Worm (Caenorhabditis elegans) whole organism, L1 larva: ENCODE measurements around the gene lec-9.

Experiments used
- C04F5.9 ChIP-seq: sonication (generic microtip); optimal IDR thresholded peaks from 2 replicates; lab custom pipeline; 2016; ENCODE audit warnings: missing genetic modification characterization, missing compliant biosample characterization
- C16A3.4 ChIP-seq: fragments of 150-350 bp; optimal IDR thresholded peaks from 2 replicates; lab custom pipeline; 2014; ENCODE audit warnings: missing biosample characterization, missing genetic modification characterization
- C34B4.2 ChIP-seq: sonication (generic microtip); optimal IDR thresholded peaks from 2 replicates; lab custom pipeline; 2017; ENCODE audit warnings: mild to moderate bottlenecking, missing genetic modification characterization, missing compliant biosample characterization
- F16B12.6 ChIP-seq: fragments of 150-350 bp; optimal IDR thresholded peaks from 2 replicates; lab custom pipeline; 2014; ENCODE audit warnings: missing biosample characterization, missing genetic modification characterization
- aha-1 ChIP-seq: fragments of 150-350 bp; optimal IDR thresholded peaks from 2 replicates; lab custom pipeline; 2014; ENCODE audit warnings: missing biosample characterization, missing genetic modification characterization
- alr-1 ChIP-seq: fragments of 200-800 bp; sonication (Bioruptor generic); optimal IDR thresholded peaks from 2 replicates; lab custom pipeline; 2018; ENCODE audit warnings: borderline replicate concordance, mild to moderate bottlenecking, missing genetic modification characterization, missing compliant biosample characterization
- ama-1 ChIP-seq: fragments of 150-350 bp; optimal IDR thresholded peaks from 2 replicates; lab custom pipeline; 2014
- ceh-63 ChIP-seq: fragments of 200-800 bp; sonication (Bioruptor generic); optimal IDR thresholded peaks from 2 replicates; lab custom pipeline; 2018; ENCODE audit warnings: mild to moderate bottlenecking, missing genetic modification characterization, missing compliant biosample characterization
- ceh-8 ChIP-seq: fragments of 200-800 bp; sonication (Bioruptor generic); optimal IDR thresholded peaks from 2 replicates; lab custom pipeline; 2018; ENCODE audit warnings: mild to moderate bottlenecking, missing genetic modification characterization, moderate library complexity, missing compliant biosample characterization
- ceh-82 ChIP-seq, 3 experiments: fragments of 150-350 bp in 1 of 3; sonication (generic microtip) in 2 of 3; optimal IDR thresholded peaks; 2 replicates each; lab custom pipeline; 2014 to 2017; ENCODE audit warnings: missing biosample characterization in 3 of 3, missing genetic modification characterization in 3 of 3
- ceh-88 ChIP-seq: fragments of 200-800 bp; sonication (Bioruptor generic); IDR thresholded peaks from 2 replicates; pipeline ENCODE4 v1.3.6; 2022; ENCODE audit warnings: missing genetic modification characterization, missing compliant biosample characterization
- ceh-90 ChIP-seq: sonication (generic microtip); optimal IDR thresholded peaks from 2 replicates; lab custom pipeline; 2016; ENCODE audit warnings: missing genetic modification characterization, missing compliant biosample characterization
- ces-1 ChIP-seq: fragments of 150-350 bp; optimal IDR thresholded peaks from 2 replicates; lab custom pipeline; 2014; ENCODE audit warnings: missing biosample characterization, missing genetic modification reagents, missing genetic modification characterization
- efl-1 ChIP-seq, 4 experiments: fragments of 150-350 bp; optimal IDR thresholded peaks in 3 of 4; peaks in 1 of 4; 1 replicate in 1 of 4; 2 replicates in 3 of 4; lab custom pipeline; 2014; ENCODE audit warnings: missing biosample characterization in 2 of 4, missing genetic modification characterization in 2 of 4, missing genetic modification reagents in 2 of 4
- egl-27 ChIP-seq, 2 experiments: fragments of 150-350 bp in 1 of 2; sonication (generic microtip); optimal IDR thresholded peaks; 3 replicates each; lab custom pipeline; 2017 to 2018; ENCODE audit warnings: missing biosample characterization in 2 of 2, missing genetic modification characterization in 2 of 2, missing genetic modification reagents in 2 of 2
- ets-5 ChIP-seq: fragments of 200-800 bp; sonication (Bioruptor generic); IDR thresholded peaks from 2 replicates; pipeline ENCODE4 v1.3.6; 2022; ENCODE audit warnings: missing genetic modification characterization, missing compliant biosample characterization
- fkh-10 ChIP-seq: sonication (generic microtip); optimal IDR thresholded peaks from 2 replicates; lab custom pipeline; 2017; ENCODE audit warnings: missing biosample characterization, missing genetic modification reagents, missing genetic modification characterization
- fkh-8 ChIP-seq: sonication (generic microtip); optimal IDR thresholded peaks from 2 replicates; lab custom pipeline; 2016; ENCODE audit warnings: mild to moderate bottlenecking, missing genetic modification characterization, missing compliant biosample characterization
- hlh-4 ChIP-seq: sonication (generic microtip); optimal IDR thresholded peaks from 2 replicates; lab custom pipeline; 2016; ENCODE audit warnings: mild to moderate bottlenecking, missing genetic modification characterization, missing compliant biosample characterization
- hpl-2 ChIP-seq: fragments of 150-350 bp; optimal IDR thresholded peaks from 2 replicates; lab custom pipeline; 2014; ENCODE audit warnings: missing biosample characterization, missing genetic modification reagents, missing genetic modification characterization
- irx-1 ChIP-seq: sonication (generic microtip); optimal IDR thresholded peaks from 2 replicates; lab custom pipeline; 2016; ENCODE audit warnings: missing genetic modification characterization, missing compliant biosample characterization
- lin-13 ChIP-seq: fragments of 150-350 bp; optimal IDR thresholded peaks from 2 replicates; lab custom pipeline; 2014; ENCODE audit warnings: missing biosample characterization, missing genetic modification reagents, missing genetic modification characterization
- lin-14 ChIP-seq: fragments of 200-800 bp; sonication (Bioruptor generic); optimal IDR thresholded peaks from 2 replicates; lab custom pipeline; 2018; ENCODE audit warnings: mild to moderate bottlenecking, missing genetic modification characterization, moderate library complexity, missing compliant biosample characterization
- lin-35 ChIP-seq, 2 experiments: fragments of 150-350 bp; optimal IDR thresholded peaks; 2 replicates each; lab custom pipeline; 2014; ENCODE audit warnings: missing biosample characterization in 2 of 2, missing genetic modification characterization in 2 of 2, missing genetic modification reagents in 2 of 2
- lir-3 ChIP-seq: sonication (generic microtip); optimal IDR thresholded peaks from 2 replicates; lab custom pipeline; 2016; ENCODE audit warnings: mild to moderate bottlenecking, missing genetic modification characterization, moderate library complexity, missing compliant biosample characterization; ENCODE audit not compliant: poor library complexity
- lsy-2 ChIP-seq, 2 experiments: fragments of 150-350 bp; optimal IDR thresholded peaks; 2 replicates each; lab custom pipeline; 2014; ENCODE audit warnings: missing biosample characterization in 2 of 2, missing genetic modification characterization in 2 of 2
- mab-9 ChIP-seq: fragments of 200-800 bp; sonication (Bioruptor generic); IDR thresholded peaks from 2 replicates; pipeline ENCODE4 v1.3.6; 2022; ENCODE audit warnings: missing genetic modification reagents, missing genetic modification characterization, missing compliant biosample characterization
- mdl-1 ChIP-seq, 2 experiments: fragments of 150-350 bp; optimal IDR thresholded peaks; 2 replicates each; lab custom pipeline; 2014 to 2017; ENCODE audit warnings: missing biosample characterization in 2 of 2, missing genetic modification characterization in 2 of 2, inconsistent platforms in 1 of 2
- nhr-12 ChIP-seq: sonication (generic microtip); optimal IDR thresholded peaks from 2 replicates; lab custom pipeline; 2017; ENCODE audit warnings: missing biosample characterization, missing genetic modification characterization
- nhr-20 ChIP-seq: sonication (generic microtip); optimal IDR thresholded peaks from 2 replicates; lab custom pipeline; 2016; ENCODE audit warnings: mild to moderate bottlenecking, missing genetic modification characterization, missing compliant biosample characterization
- nhr-237 ChIP-seq: fragments of 150-350 bp; optimal IDR thresholded peaks from 2 replicates; lab custom pipeline; 2014; ENCODE audit warnings: missing biosample characterization, missing genetic modification characterization
- nhr-28 ChIP-seq: fragments of 150-350 bp; optimal IDR thresholded peaks from 2 replicates; lab custom pipeline; 2014; ENCODE audit warnings: missing biosample characterization, missing genetic modification characterization
- nhr-47 ChIP-seq: sonication (generic microtip); optimal IDR thresholded peaks from 2 replicates; lab custom pipeline; 2016; ENCODE audit warnings: mild to moderate bottlenecking, missing genetic modification characterization, moderate library complexity, missing compliant biosample characterization
- nhr-76 ChIP-seq: sonication (generic microtip); optimal IDR thresholded peaks from 2 replicates; lab custom pipeline; 2017; ENCODE audit warnings: missing biosample characterization, missing genetic modification characterization
- nhr-77 ChIP-seq: fragments of 150-350 bp; optimal IDR thresholded peaks from 2 replicates; lab custom pipeline; 2014; ENCODE audit warnings: missing biosample characterization, missing genetic modification characterization
- nhr-85 ChIP-seq: sonication (generic microtip); peaks from one replicate; lab custom pipeline; 2016; ENCODE audit warnings: missing genetic modification characterization, inconsistent platforms, missing compliant biosample characterization
- nhr-90 ChIP-seq: sonication (generic microtip); optimal IDR thresholded peaks from 2 replicates; lab custom pipeline; 2016; ENCODE audit warnings: mild to moderate bottlenecking, missing genetic modification characterization, missing compliant biosample characterization; ENCODE audit not compliant: poor library complexity
- pag-3 ChIP-seq: sonication (generic microtip); optimal IDR thresholded peaks from 2 replicates; lab custom pipeline; 2017; ENCODE audit warnings: missing genetic modification characterization, mild to moderate bottlenecking, missing compliant biosample characterization, antibody characterized with exemption, borderline replicate concordance; ENCODE audit not compliant: insufficient read depth
- rnt-1 ChIP-seq: sonication (generic microtip); optimal IDR thresholded peaks from 2 replicates; lab custom pipeline; 2016; ENCODE audit warnings: mild to moderate bottlenecking, missing genetic modification characterization, moderate library complexity, missing compliant biosample characterization
- skn-1 ChIP-seq: fragments of 150-350 bp; optimal IDR thresholded peaks from 2 replicates; lab custom pipeline; 2014; ENCODE audit warnings: missing biosample characterization, missing genetic modification characterization
- snu-23 ChIP-seq: sonication (generic microtip); optimal IDR thresholded peaks from 2 replicates; lab custom pipeline; 2016; ENCODE audit warnings: missing genetic modification characterization, missing compliant biosample characterization
- sox-4 ChIP-seq: sonication (generic microtip); optimal IDR thresholded peaks from 2 replicates; lab custom pipeline; 2016; ENCODE audit warnings: missing genetic modification characterization, missing compliant biosample characterization
- sptf-1 ChIP-seq: fragments of 150-350 bp; optimal IDR thresholded peaks from 2 replicates; lab custom pipeline; 2014; ENCODE audit warnings: missing biosample characterization, missing genetic modification characterization
- sup-37 ChIP-seq: fragments of 200-800 bp; sonication (Bioruptor generic); optimal IDR thresholded peaks from 2 replicates; lab custom pipeline; 2018; ENCODE audit warnings: mild to moderate bottlenecking, missing genetic modification characterization, missing compliant biosample characterization
- swsn-7 ChIP-seq: sonication (generic microtip); optimal IDR thresholded peaks from 2 replicates; lab custom pipeline; 2016; ENCODE audit warnings: missing genetic modification characterization, missing compliant biosample characterization
- tlp-1 ChIP-seq: fragments of 150-350 bp; optimal IDR thresholded peaks from 2 replicates; lab custom pipeline; 2014; ENCODE audit warnings: missing biosample characterization, missing genetic modification characterization
- unc-130 ChIP-seq: fragments of 150-350 bp; optimal IDR thresholded peaks from 2 replicates; lab custom pipeline; 2017; ENCODE audit warnings: missing biosample characterization, missing genetic modification characterization, inconsistent platforms
- unc-30 ChIP-seq: sonication (generic microtip); optimal IDR thresholded peaks from 2 replicates; lab custom pipeline; 2017; ENCODE audit warnings: missing biosample characterization, missing genetic modification characterization
- unc-86 ChIP-seq: sonication (generic microtip); optimal IDR thresholded peaks from 2 replicates; lab custom pipeline; 2016; ENCODE audit warnings: missing genetic modification characterization, missing compliant biosample characterization
- ztf-11 ChIP-seq, 2 experiments: sonication (generic microtip); optimal IDR thresholded peaks; 2 replicates each; lab custom pipeline; 2016 to 2017; ENCODE audit warnings: missing genetic modification characterization in 2 of 2, missing biosample characterization in 1 of 2, missing compliant biosample characterization in 1 of 2
- ztf-4 ChIP-seq: fragments of 150-350 bp; optimal IDR thresholded peaks from 2 replicates; lab custom pipeline; 2014; ENCODE audit warnings: missing biosample characterization, missing genetic modification characterization

The lec-9 gene

ce11 chrX:17627923-17628322 lies 27.6 kb downstream of the lec-9 start:
- TF ChIP-seq pag-3 (no peak), nhr-76 (tag; lab: Kevin White, UChicago) (no peak), sox-4 (tag; lab: Kevin White, UChicago) (no peak), unc-86 (tag; lab: Kevin White, UChicago) (no peak), ceh-8 (GFP tag; lab: Kevin White, UChicago) (no peak), ceh-88 (GFP tag; lab: Robert Waterston, UW) (no peak), nhr-90 (tag; lab: Kevin White, UChicago) (no peak), swsn-7 (tag; lab: Kevin White, UChicago) (no peak), alr-1 (tag; lab: Kevin White, UChicago) (no peak)

ce11 chrX:17628345-17628744 lies 28.1 kb downstream of the lec-9 start:
- TF ChIP-seq unc-30 (tag; lab: Kevin White, UChicago): no peak
- TF ChIP-seq unc-130 (tag; lab: Kevin White, UChicago): no peak
- TF ChIP-seq nhr-76 (tag; lab: Kevin White, UChicago): no peak
- no peak for TF ChIP-seq ces-1
- TF ChIP-seq rnt-1 (tag; lab: Kevin White, UChicago): peak; percentile 28
- no peak for TF ChIP-seq hpl-2
- TF ChIP-seq snu-23: peak; percentile 42
- TF ChIP-seq nhr-237 (tag; lab: Kevin White, UChicago): no peak
- no peak for TF ChIP-seq ztf-4 (tag; lab: Kevin White, UChicago)
- TF ChIP-seq alr-1 (tag; lab: Kevin White, UChicago): no peak
- no peak for TF ChIP-seq ets-5 (GFP tag; lab: Robert Waterston, UW)
- TF ChIP-seq lin-35 (GFP tag; optimal IDR thresholded peaks at IDR 0.05; lab: Kevin White, UChicago): peak in 1 of 2 experiments; percentile 23
- no peak for TF ChIP-seq C16A3.4 (tag; lab: Kevin White, UChicago)
- peak in 1 of 3 experiments; percentile 63 for TF ChIP-seq ceh-82 (tag; optimal IDR thresholded peaks at IDR 0.05; lab: Kevin White, UChicago)
- TF ChIP-seq irx-1 (tag; lab: Kevin White, UChicago): no peak
- no peak for TF ChIP-seq C04F5.9 (tag; lab: Kevin White, UChicago)
- no peak for TF ChIP-seq sox-4 (tag; lab: Kevin White, UChicago)
- no peak for TF ChIP-seq F16B12.6 (tag; lab: Kevin White, UChicago)
- TF ChIP-seq nhr-77: no peak
- no peak for TF ChIP-seq skn-1 (tag; lab: Kevin White, UChicago)
- no peak for TF ChIP-seq ceh-88 (GFP tag; lab: Robert Waterston, UW)
- peak; percentile 38 for TF ChIP-seq nhr-47 (tag; lab: Kevin White, UChicago)
- TF ChIP-seq lin-13: no peak
- TF ChIP-seq fkh-8 (tag; lab: Kevin White, UChicago): peak; percentile 28
- TF ChIP-seq swsn-7 (tag; lab: Kevin White, UChicago): peak; percentile 21
- no peak for TF ChIP-seq sup-37 (GFP tag; lab: Kevin White, UChicago)
- TF ChIP-seq mdl-1 (tag; optimal IDR thresholded peaks at IDR 0.05; lab: Kevin White, UChicago): peak in 1 of 2 experiments; percentile 13
- no peak for TF ChIP-seq tlp-1 (tag; lab: Kevin White, UChicago)
- TF ChIP-seq aha-1 (tag; lab: Kevin White, UChicago): no peak
- no peak for TF ChIP-seq hlh-4 (tag; lab: Kevin White, UChicago)
- no peak for TF ChIP-seq nhr-12
- TF ChIP-seq lsy-2 (tag; optimal IDR thresholded peaks at IDR 0.05; lab: Kevin White, UChicago): peak in 1 of 2 experiments; percentile 40
- no peak for TF ChIP-seq ama-1 (lab: Kevin White, UChicago)
- no peak for TF ChIP-seq nhr-20
- TF ChIP-seq fkh-10 (GFP tag; lab: Kevin White, UChicago): peak; percentile 61
- TF ChIP-seq lin-14: peak; percentile 82
- TF ChIP-seq efl-1 (optimal IDR thresholded peaks at IDR 0.05; lab: Kevin White, UChicago): no peak
- no peak for TF ChIP-seq efl-1 (GFP tag; optimal IDR thresholded peaks at IDR 0.05 in 1 of 2; lab: Kevin White, UChicago)
- TF ChIP-seq egl-27 (tag; optimal IDR thresholded peaks at IDR 0.05; lab: Kevin White, UChicago): no peak
- no peak for TF ChIP-seq nhr-85 (tag; lab: Kevin White, UChicago)
- TF ChIP-seq nhr-28 (tag; lab: Kevin White, UChicago): no peak
- no peak for TF ChIP-seq ceh-90
- no peak for TF ChIP-seq mab-9 (GFP tag; lab: Robert Waterston, UW)
- TF ChIP-seq ztf-11 (tag; optimal IDR thresholded peaks at IDR 0.05; lab: Kevin White, UChicago): no peak
- TF ChIP-seq lir-3 (tag; lab: Kevin White, UChicago): no peak
- no peak for TF ChIP-seq ceh-63
- no peak for TF ChIP-seq sptf-1 (tag; lab: Kevin White, UChicago)
- no peak for TF ChIP-seq C34B4.2 (tag; lab: Kevin White, UChicago)
